Fruit fly (Drosophila melanogaster): Measurements from ENCODE around the gene CG32547.

DNA sequence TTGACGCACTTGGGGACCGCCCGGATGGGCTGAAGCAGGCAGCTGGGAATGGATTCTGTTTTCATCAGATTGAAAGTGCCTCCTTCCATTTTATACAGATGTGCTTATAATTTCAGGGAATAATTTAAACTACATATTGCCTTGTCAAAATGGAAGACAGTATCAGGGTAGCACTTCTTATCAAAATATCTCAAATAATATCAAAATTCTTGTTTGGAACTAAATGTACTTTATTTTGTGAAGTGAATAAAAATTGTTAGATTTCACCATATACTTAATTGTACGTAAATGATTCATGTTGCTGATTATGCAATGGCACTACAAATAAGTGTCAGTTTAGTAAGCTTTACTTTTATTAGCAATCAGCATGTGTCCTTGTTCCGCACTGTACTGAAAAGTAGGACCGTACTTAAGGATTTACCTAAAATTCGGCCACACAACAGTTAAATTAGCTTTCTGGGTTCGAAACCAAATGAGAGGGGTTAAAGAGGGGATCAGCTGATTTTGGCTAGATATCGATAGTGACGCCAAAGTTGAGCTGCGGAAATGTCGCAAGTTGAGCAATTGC, 49.0 kb upstream of the CG32547 start, which contains the start of the genes CG15042 and CG15047:
- TF ChIP-seq klu (GFP tag; IDR thresholded peaks at IDR 0.05) (no peak), CG8478 (optimal IDR thresholded peaks at IDR 0.05) (no peak), Deaf1 (tag; optimal IDR thresholded peaks at IDR 0.05) (no peak), mld (GFP tag; IDR thresholded peaks at IDR 0.05; ENCODE audit: partially characterized antibody) (no peak)

All from whole organism, embryonic.